Fruit fly (Drosophila melanogaster): Measurements from ENCODE around the gene Flo2.

dm6 chrX:14858951-14859350, 19.8 kb downstream of the Flo2 start, which contains the start of gene CG46399:
- no peak for TF ChIP-seq klu (GFP tag; IDR thresholded peaks at IDR 0.05)
- no peak for TF ChIP-seq CG12236 (GFP tag; optimal IDR thresholded peaks at IDR 0.05)
- no peak for TF ChIP-seq Awh (GFP tag; IDR thresholded peaks at IDR 0.05)
- no peak for TF ChIP-seq CG10462 (GFP tag; optimal IDR thresholded peaks at IDR 0.05)
- no peak for TF ChIP-seq Ets65A (GFP tag)
- TF ChIP-seq zfh2 (GFP tag; optimal IDR thresholded peaks at IDR 0.05) = no peak
- TF ChIP-seq sd (tag; optimal IDR thresholded peaks at IDR 0.05) = no peak
- TF ChIP-seq Sox102F (GFP tag; optimal IDR thresholded peaks at IDR 0.05) = no peak
- no peak for TF ChIP-seq CG10267 (tag; optimal IDR thresholded peaks at IDR 0.05)
- TF ChIP-seq MESR4 (GFP tag; optimal IDR thresholded peaks at IDR 0.05) = no peak
